Fruit fly (Drosophila melanogaster): ENCODE measurements around the gene aay.

The aay gene

DNA sequence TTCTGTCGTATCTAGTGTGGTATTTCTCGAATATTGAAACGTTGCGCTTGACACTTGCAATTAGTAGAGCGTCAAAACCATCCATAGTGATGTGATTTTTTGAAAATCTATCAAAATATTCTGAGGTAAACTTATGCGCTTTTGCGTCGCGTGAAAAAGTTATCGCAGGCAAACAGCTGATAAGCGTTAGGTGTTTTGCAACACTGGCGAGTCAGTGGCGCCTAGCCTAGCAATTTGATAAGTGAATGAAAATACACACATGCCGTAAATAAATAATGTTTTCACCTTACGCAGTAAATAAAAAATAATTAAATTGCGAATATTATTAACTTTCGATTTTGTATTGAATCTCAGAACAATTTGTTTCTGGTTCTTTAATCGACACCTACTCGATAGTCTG lies 12.3 kb downstream of the aay start, which contains the start of gene CG42526 (continued):
- 0 out of 2 replicates have a peak, but pooled peaks have one; percentile 11 for TF ChIP-seq CG10321 (GFP tag; IDR thresholded peaks at IDR 0.05)
- peak; percentile 49 for TF ChIP-seq CG17385 (GFP tag; optimal IDR thresholded peaks at IDR 0.05)
- peak; percentile 26 for TF ChIP-seq Max (GFP tag; optimal IDR thresholded peaks at IDR 0.05)
- TF ChIP-seq gem (tag; optimal IDR thresholded peaks at IDR 0.05): peak; percentile 52
- TF ChIP-seq jigr1 (GFP tag; IDR thresholded peaks at IDR 0.05): no peak
- TF ChIP-seq CG34376 (GFP tag; optimal IDR thresholded peaks at IDR 0.05): peak; percentile 10
- TF ChIP-seq Bgb (GFP tag; IDR thresholded peaks at IDR 0.05; ENCODE audit: partially characterized antibody): peak; percentile 62; the same call in 1 of the 2 replicates
- no peak for TF ChIP-seq odd (GFP tag; optimal IDR thresholded peaks at IDR 0.05)
- TF ChIP-seq CG12219 (GFP tag; optimal IDR thresholded peaks at IDR 0.05): no peak
- TF ChIP-seq CG32767 (GFP tag; IDR thresholded peaks at IDR 0.05): no peak
- peak; percentile 35 for TF ChIP-seq Hmx (GFP tag; optimal IDR thresholded peaks at IDR 0.05)
- no peak for TF ChIP-seq CG1529 (GFP tag; optimal IDR thresholded peaks at IDR 0.05)
- peak; percentile 66 for TF ChIP-seq BEAF-32 (GFP tag; optimal IDR thresholded peaks at IDR 0.05)
- TF ChIP-seq Sin3A (optimal IDR thresholded peaks at IDR 0.05): peak; percentile 25
- TF ChIP-seq Opbp (GFP tag; IDR thresholded peaks at IDR 0.05; ENCODE audit: partially characterized antibody): 0 out of 3 replicates have a peak, but pooled peaks have one; percentile 47
- TF ChIP-seq Tbp (GFP tag; optimal IDR thresholded peaks at IDR 0.05): no peak
- TF ChIP-seq ab (GFP tag; optimal IDR thresholded peaks at IDR 0.05): no peak
- no peak for TF ChIP-seq vnd (GFP tag; IDR thresholded peaks at IDR 0.05; ENCODE audit: partially characterized antibody)
- peak; percentile 55 for TF ChIP-seq CG10366 (GFP tag; IDR thresholded peaks at IDR 0.05)
- TF ChIP-seq Ets97D (GFP tag; optimal IDR thresholded peaks at IDR 0.05): peak; percentile 34
- TF ChIP-seq Rfx (GFP tag; IDR thresholded peaks at IDR 0.05): peak; percentile 70
- peak; percentile 44; the same call in 1 of the 2 replicates for TF ChIP-seq CG32532 (GFP tag; IDR thresholded peaks at IDR 0.05)
- no peak for TF ChIP-seq CG6813 (GFP tag; optimal IDR thresholded peaks at IDR 0.05)
- peak; percentile 20 for TF ChIP-seq CG18011 (GFP tag; optimal IDR thresholded peaks at IDR 0.05)
- TF ChIP-seq NfI (GFP tag; optimal IDR thresholded peaks at IDR 0.05): peak; percentile 31
- peak; percentile 70 for TF ChIP-seq ci (GFP tag; IDR thresholded peaks at IDR 0.05)
- peak; percentile 36 for TF ChIP-seq lbe (GFP tag; optimal IDR thresholded peaks at IDR 0.05)
- peak; percentile 46; the same call in 1 of the 2 replicates for TF ChIP-seq CG17328 (GFP tag; IDR thresholded peaks at IDR 0.05)
- 0 out of 3 replicates have a peak, but pooled peaks have one; percentile 31 for TF ChIP-seq hb (GFP tag; IDR thresholded peaks at IDR 0.05; ENCODE audit: partially characterized antibody)
- peak; percentile 24 for TF ChIP-seq CG9817 (tag; optimal IDR thresholded peaks at IDR 0.05)
- peak; percentile 27 for TF ChIP-seq CG12942 (GFP tag; optimal IDR thresholded peaks at IDR 0.05)
- TF ChIP-seq tx (GFP tag; optimal IDR thresholded peaks at IDR 0.05): peak; percentile 43
- TF ChIP-seq CG17829 (tag; optimal IDR thresholded peaks at IDR 0.05): peak; percentile 31
- peak; percentile 93 for TF ChIP-seq CG10267 (tag; optimal IDR thresholded peaks at IDR 0.05)
- peak; percentile 22 for TF ChIP-seq CG10147 (GFP tag; optimal IDR thresholded peaks at IDR 0.05)
- peak; percentile 54; the same call in 2 of the 3 replicates for TF ChIP-seq ken (GFP tag; IDR thresholded peaks at IDR 0.05)
- peak; percentile 5 for TF ChIP-seq pb (GFP tag; optimal IDR thresholded peaks at IDR 0.05)
- peak; percentile 75 for TF ChIP-seq row (GFP tag; IDR thresholded peaks at IDR 0.05)
- TF ChIP-seq Xbp1 (GFP tag; optimal IDR thresholded peaks at IDR 0.05): peak; percentile 54
- TF ChIP-seq vfl (GFP tag; optimal IDR thresholded peaks at IDR 0.05): peak; percentile 61
- TF ChIP-seq CG16815 (GFP tag; optimal IDR thresholded peaks at IDR 0.05): no peak
- TF ChIP-seq esg (GFP tag; conservative IDR thresholded peaks at IDR 0.05): peak; percentile 34; the same call in 1 of the 2 replicates
- TF ChIP-seq Fer1 (GFP tag; optimal IDR thresholded peaks at IDR 0.05): peak; percentile 43
- TF ChIP-seq CG17186 (GFP tag; optimal IDR thresholded peaks at IDR 0.05): peak; percentile 96
- peak; percentile 76 for TF ChIP-seq slbo (GFP tag; IDR thresholded peaks at IDR 0.05)
- no peak for TF ChIP-seq Meics (GFP tag; optimal IDR thresholded peaks at IDR 0.05)
- peak; percentile 1 for TF ChIP-seq CG13775 (GFP tag; optimal IDR thresholded peaks at IDR 0.05)
- no peak for TF ChIP-seq BtbVII (GFP tag; optimal IDR thresholded peaks at IDR 0.05)
- TF ChIP-seq stwl (tag; optimal IDR thresholded peaks at IDR 0.05): peak; percentile 75
- no peak for TF ChIP-seq cad (GFP tag; optimal IDR thresholded peaks at IDR 0.05)
- no peak for TF ChIP-seq CG9215 (GFP tag; IDR thresholded peaks at IDR 0.05)

Data from whole organism, embryonic.